Worm (Caenorhabditis elegans): ENCODE data around the gene F08D12.7.
A peak's percentile ranks its signal among the peaks of the same experiment; 100 is the strongest.

Gene F08D12.7

ce11 chrII:2758476-2758875 lies 10.4 kb downstream of the F08D12.7 start, which contains the start of gene fbxb-107:
fbxb-107 (plus strand) TSS chrII:2758772.
- TF ChIP-seq B0310.2 (tag; optimal IDR thresholded peaks at IDR 0.05): no peak
- TF ChIP-seq aly-1 (tag; optimal IDR thresholded peaks at IDR 0.05): no peak
- TF ChIP-seq pes-1 (GFP tag; IDR thresholded peaks at IDR 0.05): no peak
- TF ChIP-seq tra-4 (tag; optimal IDR thresholded peaks at IDR 0.05): no peak
- TF ChIP-seq tbx-37 (GFP tag; conservative IDR thresholded peaks at IDR 0.05): no peak

ce11 chrII:2757954-2758353 lies 11.0 kb downstream of the F08D12.7 start, which contains the start of gene F29A7.8:
F29A7.8 (minus strand) TSS chrII:2758054.
- TF ChIP-seq ama-1 (optimal IDR thresholded peaks at IDR 0.05) (no peak), ets-7 (tag; optimal IDR thresholded peaks at IDR 0.05) (no peak), ceh-13 (GFP tag; optimal IDR thresholded peaks at IDR 0.05) (no peak), scrt-1 (GFP tag; IDR thresholded peaks at IDR 0.05) (no peak), sea-1 (GFP tag; conservative IDR thresholded peaks at IDR 0.05) (no peak), tbx-37 (GFP tag; conservative IDR thresholded peaks at IDR 0.05) (no peak), hmg-4 (GFP tag; optimal IDR thresholded peaks at IDR 0.05) (no peak), aly-1 (tag; optimal IDR thresholded peaks at IDR 0.05) (no peak), F13C5.2 (tag; optimal IDR thresholded peaks at IDR 0.05) (no peak), ceh-36 (tag; optimal IDR thresholded peaks at IDR 0.05) (no peak), hmbx-1 (tag; optimal IDR thresholded peaks at IDR 0.05) (no peak), flt-1 (GFP tag; IDR thresholded peaks at IDR 0.05) (no peak)

ce11 chrII:2756351-2756750 lies 12.6 kb downstream of the F08D12.7 start:
- TF ChIP-seq F13C5.2 (tag; optimal IDR thresholded peaks at IDR 0.05): no peak
- TF ChIP-seq tra-4 (tag; optimal IDR thresholded peaks at IDR 0.05): no peak
- no peak for TF ChIP-seq ets-7 (tag; optimal IDR thresholded peaks at IDR 0.05)
- no peak for TF ChIP-seq pes-1 (GFP tag; IDR thresholded peaks at IDR 0.05)
- TF ChIP-seq ama-1 (optimal IDR thresholded peaks at IDR 0.05): no peak
- no peak for TF ChIP-seq ceh-36 (tag; optimal IDR thresholded peaks at IDR 0.05)
- no peak for TF ChIP-seq ceh-13 (GFP tag; optimal IDR thresholded peaks at IDR 0.05)
- TF ChIP-seq B0310.2 (tag; optimal IDR thresholded peaks at IDR 0.05): no peak
- TF ChIP-seq flt-1 (GFP tag; IDR thresholded peaks at IDR 0.05): no peak
- TF ChIP-seq scrt-1 (GFP tag; IDR thresholded peaks at IDR 0.05): no peak
- no peak for TF ChIP-seq sea-1 (GFP tag; conservative IDR thresholded peaks at IDR 0.05)
- TF ChIP-seq tbx-37 (GFP tag; conservative IDR thresholded peaks at IDR 0.05): no peak
- no peak for TF ChIP-seq hmg-4 (GFP tag; optimal IDR thresholded peaks at IDR 0.05)
- no peak for TF ChIP-seq aly-1 (tag; optimal IDR thresholded peaks at IDR 0.05)

- no peak for TF ChIP-seq ceh-13 (GFP tag; optimal IDR thresholded peaks at IDR 0.05)
- no peak for TF ChIP-seq tra-4 (tag; optimal IDR thresholded peaks at IDR 0.05)
- TF ChIP-seq aly-1 (tag; optimal IDR thresholded peaks at IDR 0.05): no peak
- no peak for TF ChIP-seq ama-1 (optimal IDR thresholded peaks at IDR 0.05)
- TF ChIP-seq ets-7 (tag; optimal IDR thresholded peaks at IDR 0.05): no peak
- no peak for TF ChIP-seq B0310.2 (tag; optimal IDR thresholded peaks at IDR 0.05)
- TF ChIP-seq hmg-4 (GFP tag; optimal IDR thresholded peaks at IDR 0.05): no peak
- no peak for TF ChIP-seq tbx-37 (GFP tag; conservative IDR thresholded peaks at IDR 0.05)
- TF ChIP-seq tbx-11 (GFP tag; IDR thresholded peaks at IDR 0.05): no peak
- no peak for TF ChIP-seq hnd-1 (tag; optimal IDR thresholded peaks at IDR 0.05)
- TF ChIP-seq flt-1 (GFP tag; IDR thresholded peaks at IDR 0.05): no peak
- no peak for TF ChIP-seq scrt-1 (GFP tag; IDR thresholded peaks at IDR 0.05)
Observed at ce11 chrII:2754595-2754994, 14.3 kb downstream of the F08D12.7 start.

- TF ChIP-seq scrt-1 (GFP tag; IDR thresholded peaks at IDR 0.05) (no peak), flt-1 (GFP tag; IDR thresholded peaks at IDR 0.05) (no peak), hmg-4 (GFP tag; optimal IDR thresholded peaks at IDR 0.05) (no peak), tbx-11 (GFP tag; IDR thresholded peaks at IDR 0.05) (no peak), ceh-13 (GFP tag; optimal IDR thresholded peaks at IDR 0.05) (no peak), ets-7 (tag; optimal IDR thresholded peaks at IDR 0.05) (no peak)
Observed at ce11 chrII:2752999-2753398, 15.9 kb downstream of the F08D12.7 start, which contains the start of gene F29A7.3. F29A7.3 (plus strand) TSS chrII:2753299.

ce11 chrII:2752536-2752935 lies 16.4 kb downstream of the F08D12.7 start, which contains the start of gene F29A7.6:
F29A7.6 (minus strand) TSS chrII:2752611.
- TF ChIP-seq hmg-4 (GFP tag; optimal IDR thresholded peaks at IDR 0.05): no peak
- 0 out of 2 replicates have a peak, but pooled peaks have one; percentile 58 for TF ChIP-seq pes-1 (GFP tag; IDR thresholded peaks at IDR 0.05)

- TF ChIP-seq ceh-36 (tag; optimal IDR thresholded peaks at IDR 0.05) (no peak), tra-4 (tag; optimal IDR thresholded peaks at IDR 0.05) (no peak)
Observed at ce11 chrII:2751278-2751677, 17.6 kb downstream of the F08D12.7 start.

ce11 chrII:2749595-2750048 lies 19.3 kb downstream of the F08D12.7 start, which contains the start of gene F29A7.4:
F29A7.4 (plus strand) TSS chrII:2749998.
- TF ChIP-seq ets-7 (tag; optimal IDR thresholded peaks at IDR 0.05) (no peak), hnd-1 (tag; optimal IDR thresholded peaks at IDR 0.05) (no peak), hmg-4 (GFP tag; optimal IDR thresholded peaks at IDR 0.05) (no peak), ama-1 (optimal IDR thresholded peaks at IDR 0.05) (no peak), sea-1 (GFP tag; conservative IDR thresholded peaks at IDR 0.05) (no peak), aly-1 (tag; optimal IDR thresholded peaks at IDR 0.05) (no peak), tbx-11 (GFP tag; IDR thresholded peaks at IDR 0.05) (no peak), B0310.2 (tag; optimal IDR thresholded peaks at IDR 0.05) (no peak)
